Fruit fly (Drosophila melanogaster): ENCODE results near the gene CG32152.

dm6 chr3L:16155547-16155946 is 11.7 kb upstream of the CG32152 start:
- TF ChIP-seq CG8478 (optimal IDR thresholded peaks at IDR 0.05) (no peak), Dll (optimal IDR thresholded peaks at IDR 0.05) (no peak), usp (GFP tag; optimal IDR thresholded peaks at IDR 0.05) (no peak), EcR (GFP tag; optimal IDR thresholded peaks at IDR 0.05) (no peak)
